Worm (Caenorhabditis elegans) whole organism, midembryonic: ENCODE data around the gene eat-2.

ENCODE experiments used
- T22C8.4 ChIP-seq: fragments of 200-800 bp; sonication (Bioruptor generic); IDR thresholded peaks from 2 replicates; pipeline ENCODE4 v1.3.6; 2022; ENCODE audit warnings: missing genetic modification characterization, missing compliant biosample characterization
- cog-1 ChIP-seq: sonication (generic microtip); optimal IDR thresholded peaks from 2 replicates; lab custom pipeline; 2016; ENCODE audit warnings: missing genetic modification characterization, missing compliant biosample characterization
- flt-1 ChIP-seq: fragments of 200-800 bp; sonication (Bioruptor generic); IDR thresholded peaks from 2 replicates; pipeline ENCODE4 v1.3.6; 2022; ENCODE audit warnings: missing genetic modification characterization, missing compliant biosample characterization
- klf-2 ChIP-seq: fragments of 200-800 bp; sonication (Bioruptor generic); conservative IDR thresholded peaks from 2 replicates; pipeline ENCODE4 v1.3.6; 2022; ENCODE audit warnings: missing genetic modification reagents, missing genetic modification characterization, missing compliant biosample characterization
- med-1 ChIP-seq: sonication (generic microtip); optimal IDR thresholded peaks from 2 replicates; lab custom pipeline; 2017; ENCODE audit warnings: missing genetic modification characterization, mild to moderate bottlenecking, missing compliant biosample characterization, antibody characterized with exemption, missing genetic modification reagents; ENCODE audit not compliant: insufficient read depth
- ref-1 ChIP-seq: fragments of 200-800 bp; sonication (Bioruptor generic); conservative IDR thresholded peaks from 2 replicates; pipeline ENCODE4 v1.3.6; 2022; ENCODE audit warnings: missing genetic modification reagents, missing genetic modification characterization, missing compliant biosample characterization
- tab-1 ChIP-seq: fragments of 200-800 bp; sonication (Bioruptor generic); IDR thresholded peaks from 2 replicates; pipeline ENCODE4 v1.3.6; 2022; ENCODE audit warnings: missing genetic modification characterization, missing compliant biosample characterization
- ztf-23 ChIP-seq: fragments of 200-800 bp; sonication (Bioruptor generic); IDR thresholded peaks from 2 replicates; pipeline ENCODE4 v1.3.6; 2022; ENCODE audit warnings: missing genetic modification reagents, missing genetic modification characterization, missing compliant biosample characterization
- ztf-29 ChIP-seq: fragments of 200-800 bp; sonication (Bioruptor generic); IDR thresholded peaks from 2 replicates; pipeline ENCODE4 v1.3.6; 2022; ENCODE audit warnings: missing genetic modification reagents, missing genetic modification characterization, missing compliant biosample characterization

The eat-2 gene

ce11 chrII:14186937-14187336 lies 15.5 kb upstream of the eat-2 start:
- TF ChIP-seq cog-1: no peak
- no peak for TF ChIP-seq tab-1
- no peak for TF ChIP-seq klf-2
- no peak for TF ChIP-seq ref-1
- TF ChIP-seq flt-1 (GFP tag; lab: Robert Waterston, UW): no peak
- no peak for TF ChIP-seq ztf-23 (GFP tag; lab: Robert Waterston, UW)
- TF ChIP-seq med-1 (GFP tag; lab: Kevin White, UChicago): no peak
- TF ChIP-seq T22C8.4 (GFP tag; lab: Robert Waterston, UW): no peak
- no peak for TF ChIP-seq ztf-29 (GFP tag; lab: Robert Waterston, UW)

ce11 chrII:14178233-14178969 lies 6.9 kb upstream of the eat-2 start, which contains the start of gene efhd-1:
Gene efhd-1 (plus strand): TSS chrII:14178814.
- TF ChIP-seq med-1 (GFP tag; lab: Kevin White, UChicago) (no peak), tab-1 (no peak), ztf-29 (GFP tag; lab: Robert Waterston, UW) (no peak), cog-1 (no peak), flt-1 (GFP tag; lab: Robert Waterston, UW) (no peak), ztf-23 (GFP tag; lab: Robert Waterston, UW) (no peak), klf-2 (no peak)

ce11 chrII:14176642-14177041 lies 5.2 kb upstream of the eat-2 start:
- 0 out of 2 replicates have a peak, but pooled peaks have one; percentile 54 for TF ChIP-seq tab-1
- no peak for TF ChIP-seq flt-1 (GFP tag; lab: Robert Waterston, UW)

ce11 chrII:14175099-14175498 lies 3.6 kb upstream of the eat-2 start, which contains the start of gene Y48B6A.5:
Gene Y48B6A.5 (minus strand): TSS chrII:14175199.
- TF ChIP-seq klf-2: no peak
- TF ChIP-seq ztf-29 (GFP tag; lab: Robert Waterston, UW): no peak
- TF ChIP-seq ref-1: no peak
- TF ChIP-seq med-1 (GFP tag; lab: Kevin White, UChicago): no peak
- TF ChIP-seq cog-1: no peak

- TF ChIP-seq flt-1 (GFP tag; lab: Robert Waterston, UW) (no peak), tab-1 (no peak), med-1 (GFP tag; lab: Kevin White, UChicago) (no peak), ztf-23 (GFP tag; lab: Robert Waterston, UW) (no peak)
These were observed 1.7 kb upstream of the eat-2 start for ce11 chrII:14173176-14173575.

- no peak for TF ChIP-seq cog-1
- TF ChIP-seq ztf-23 (GFP tag; lab: Robert Waterston, UW): no peak
- no peak for TF ChIP-seq tab-1
- TF ChIP-seq ref-1: no peak
- TF ChIP-seq ztf-29 (GFP tag; lab: Robert Waterston, UW): no peak
These were observed 6.0 kb downstream of the eat-2 start for ce11 chrII:14165430-14165929.

ce11 chrII:14155259-14156023 lies 16.0 kb downstream of the eat-2 start, which contains the start of the genes rpl-43 and xrn-2:
Gene rpl-43 (plus strand): TSS chrII:14155294.
Gene xrn-2 (plus strand): TSS chrII:14155768.
- no peak for TF ChIP-seq ref-1
- no peak for TF ChIP-seq klf-2
- TF ChIP-seq flt-1 (GFP tag; lab: Robert Waterston, UW): no peak
- TF ChIP-seq ztf-29 (GFP tag; lab: Robert Waterston, UW): no peak
- TF ChIP-seq med-1 (GFP tag; lab: Kevin White, UChicago): no peak
- TF ChIP-seq T22C8.4 (GFP tag; lab: Robert Waterston, UW): no peak
- TF ChIP-seq tab-1: no peak
- TF ChIP-seq ztf-23 (GFP tag; lab: Robert Waterston, UW): no peak
- TF ChIP-seq cog-1: no peak

- TF ChIP-seq ref-1 (no peak), klf-2 (peak; percentile 79), med-1 (GFP tag; lab: Kevin White, UChicago) (no peak), flt-1 (GFP tag; lab: Robert Waterston, UW) (peak; percentile 88), ztf-29 (GFP tag; lab: Robert Waterston, UW) (peak; percentile 22; the same call in 1 of the 2 replicates), cog-1 (peak; percentile 74), ztf-23 (GFP tag; lab: Robert Waterston, UW) (peak; percentile 92), tab-1 (peak; percentile 28; the same call in 1 of the 2 replicates), T22C8.4 (GFP tag; lab: Robert Waterston, UW) (0 out of 2 replicates have a peak, but pooled peaks have one; percentile 11)
These were observed 17.1 kb downstream of the eat-2 start, which contains the start of gene Y48B6A.1 for ce11 chrII:14154357-14154756. Gene Y48B6A.1 (minus strand): TSS chrII:14154373.

ce11 chrII:14152274-14152673 lies 19.2 kb downstream of the eat-2 start:
- TF ChIP-seq tab-1: no peak
- no peak for TF ChIP-seq med-1 (GFP tag; lab: Kevin White, UChicago)
- no peak for TF ChIP-seq cog-1
- TF ChIP-seq flt-1 (GFP tag; lab: Robert Waterston, UW): no peak
- no peak for TF ChIP-seq klf-2
- no peak for TF ChIP-seq ref-1
- TF ChIP-seq T22C8.4 (GFP tag; lab: Robert Waterston, UW): no peak
- TF ChIP-seq ztf-29 (GFP tag; lab: Robert Waterston, UW): no peak
- TF ChIP-seq ztf-23 (GFP tag; lab: Robert Waterston, UW): no peak

ce11 chrII:14150031-14150430 lies 21.4 kb downstream of the eat-2 start, which contains the start of gene W03H9.1:
Gene W03H9.1 (minus strand): TSS chrII:14150131.
- TF ChIP-seq med-1 (GFP tag; lab: Kevin White, UChicago) (no peak), ref-1 (no peak), klf-2 (no peak), ztf-29 (GFP tag; lab: Robert Waterston, UW) (no peak), T22C8.4 (GFP tag; lab: Robert Waterston, UW) (no peak), flt-1 (GFP tag; lab: Robert Waterston, UW) (no peak), ztf-23 (GFP tag; lab: Robert Waterston, UW) (no peak), tab-1 (no peak), cog-1 (no peak)
